Worm (Caenorhabditis elegans) whole organism, L3 larva: ENCODE data around the gene tag-340.

Experiments
- ceh-28 ChIP-seq: fragments of 150-350 bp; optimal IDR thresholded peaks from 2 replicates; lab custom pipeline; 2014; ENCODE audit warnings: missing biosample characterization, missing genetic modification reagents, missing genetic modification characterization
- lin-15B ChIP-seq: fragments of 150-350 bp; optimal IDR thresholded peaks from 2 replicates; lab custom pipeline; 2014; ENCODE audit warnings: missing biosample characterization, missing genetic modification characterization
- mdl-1 ChIP-seq: fragments of 150-350 bp; optimal IDR thresholded peaks from 2 replicates; lab custom pipeline; 2014; ENCODE audit warnings: missing biosample characterization, missing genetic modification characterization
- nfya-1 ChIP-seq: sonication (generic microtip); optimal IDR thresholded peaks from 2 replicates; lab custom pipeline; 2017; ENCODE audit warnings: missing genetic modification characterization, mild to moderate bottlenecking, missing compliant biosample characterization, antibody characterized with exemption, moderate library complexity; ENCODE audit not compliant: insufficient read depth
- nhr-11 ChIP-seq: fragments of 150-350 bp; optimal IDR thresholded peaks from 2 replicates; lab custom pipeline; 2014; ENCODE audit warnings: missing biosample characterization, missing genetic modification characterization
- nhr-76 ChIP-seq: fragments of 150-350 bp; sonication (generic microtip); optimal IDR thresholded peaks from 5 replicates; lab custom pipeline; 2014; ENCODE audit warnings: missing biosample characterization, missing genetic modification characterization
- pha-4 ChIP-seq: fragments of 150-350 bp; optimal IDR thresholded peaks from 2 replicates; lab custom pipeline; 2014; ENCODE audit warnings: missing biosample characterization, missing genetic modification reagents, missing genetic modification characterization
- unc-39 ChIP-seq: sonication (generic microtip); optimal IDR thresholded peaks from 4 replicates; lab custom pipeline; 2017; ENCODE audit warnings: missing biosample characterization, missing genetic modification characterization
- zag-1 ChIP-seq: fragments of 150-350 bp; optimal IDR thresholded peaks from 2 replicates; lab custom pipeline; 2014; ENCODE audit warnings: missing biosample characterization, missing genetic modification characterization
- ztf-4 ChIP-seq: fragments of 150-350 bp; optimal IDR thresholded peaks from 2 replicates; lab custom pipeline; 2014; ENCODE audit warnings: missing biosample characterization, missing genetic modification characterization

DNA sequence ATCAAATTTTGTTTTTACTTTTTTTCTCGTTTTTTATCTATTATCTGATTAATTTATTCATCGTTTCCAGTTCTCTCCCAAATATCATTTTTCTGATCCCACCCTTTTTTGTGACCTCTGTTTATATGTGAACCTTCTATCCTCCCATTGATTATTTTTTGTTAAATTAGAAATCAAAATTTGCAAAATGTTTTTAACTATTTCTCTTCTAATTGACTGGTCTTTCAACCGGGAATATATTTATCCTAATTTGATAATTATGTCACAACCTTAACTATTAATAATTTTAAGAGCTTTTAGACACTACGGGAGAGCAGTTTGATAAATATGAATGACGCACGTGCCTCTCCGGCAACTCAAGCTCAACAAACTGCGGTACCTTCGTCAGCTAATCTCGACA is 43.9 kb downstream of the tag-340 start, which contains the start of gene ntl-9:
- no peak for TF ChIP-seq lin-15B (tag; lab: Kevin White, UChicago)
- TF ChIP-seq nhr-11: no peak
- no peak for TF ChIP-seq ceh-28
- no peak for TF ChIP-seq nfya-1
- TF ChIP-seq nhr-76: no peak
- no peak for TF ChIP-seq pha-4
- TF ChIP-seq unc-39 (tag; lab: Kevin White, UChicago): no peak
- TF ChIP-seq ztf-4 (tag; lab: Kevin White, UChicago): no peak
- no peak for TF ChIP-seq mdl-1 (tag; lab: Kevin White, UChicago)
- TF ChIP-seq zag-1 (tag; lab: Kevin White, UChicago): no peak
